Worm (Caenorhabditis elegans) whole organism, young adult: ENCODE data around the gene srp-8.

Experiments used
- B0019.2 ChIP-seq: fragments of 200-800 bp; sonication (Bioruptor generic); conservative IDR thresholded peaks from 2 replicates; pipeline ENCODE4 v1.3.6; 2022; ENCODE audit warnings: missing genetic modification reagents, missing genetic modification characterization, missing compliant biosample characterization
- C17E4.6 ChIP-seq: fragments of 200-800 bp; sonication (Bioruptor generic); IDR thresholded peaks from 2 replicates; pipeline ENCODE4 v1.3.6; 2022; ENCODE audit warnings: missing genetic modification reagents, missing genetic modification characterization, missing compliant biosample characterization
- F23B12.7 ChIP-seq: sonication (generic microtip); optimal IDR thresholded peaks from 2 replicates; lab custom pipeline; 2017; ENCODE audit warnings: missing genetic modification characterization, mild to moderate bottlenecking, missing compliant biosample characterization, antibody characterized with exemption, moderate library complexity; ENCODE audit not compliant: insufficient read depth
- F49E8.2 ChIP-seq: sonication (generic microtip); optimal IDR thresholded peaks from 3 replicates; lab custom pipeline; 2017; ENCODE audit warnings: missing genetic modification characterization, mild to moderate bottlenecking, missing compliant biosample characterization, antibody characterized with exemption, moderate library complexity; ENCODE audit not compliant: insufficient read depth
- K12H6.12 ChIP-seq: fragments of 200-800 bp; sonication (Bioruptor generic); optimal IDR thresholded peaks from 2 replicates; lab custom pipeline; 2018; ENCODE audit warnings: mild to moderate bottlenecking, missing genetic modification characterization, missing compliant biosample characterization
- T26A5.8 ChIP-seq: sonication (generic microtip); optimal IDR thresholded peaks from 2 replicates; lab custom pipeline; 2016; ENCODE audit warnings: missing genetic modification characterization, missing compliant biosample characterization
- Y56A3A.18 ChIP-seq: fragments of 200-800 bp; sonication (Bioruptor generic); IDR thresholded peaks from 2 replicates; pipeline ENCODE4 v1.3.6; 2022; ENCODE audit warnings: missing genetic modification reagents, missing genetic modification characterization, missing compliant biosample characterization
- Y79H2A.3 ChIP-seq: fragments of 200-800 bp; sonication (Bioruptor generic); conservative IDR thresholded peaks from 2 replicates; pipeline ENCODE4 v1.3.6; 2022; ENCODE audit warnings: missing genetic modification reagents, missing genetic modification characterization, missing compliant biosample characterization
- aptf-2 ChIP-seq: fragments of 200-800 bp; sonication (Bioruptor generic); conservative IDR thresholded peaks from 2 replicates; pipeline ENCODE4 v1.3.6; 2022; ENCODE audit warnings: missing genetic modification reagents, missing genetic modification characterization, missing compliant biosample characterization
- attf-3 ChIP-seq: fragments of 200-800 bp; sonication (Bioruptor generic); conservative IDR thresholded peaks from 2 replicates; pipeline ENCODE4 v1.3.6; 2022; ENCODE audit warnings: missing genetic modification reagents, missing genetic modification characterization, missing compliant biosample characterization
- ceh-40 ChIP-seq: fragments of 200-800 bp; sonication (Bioruptor generic); IDR thresholded peaks from 2 replicates; pipeline ENCODE4 v1.3.6; 2022; ENCODE audit warnings: missing genetic modification characterization, missing compliant biosample characterization
- dox-1 ChIP-seq: fragments of 200-800 bp; sonication (Bioruptor generic); IDR thresholded peaks from 2 replicates; pipeline ENCODE4 v1.3.6; 2022; ENCODE audit warnings: missing genetic modification reagents, missing genetic modification characterization, missing compliant biosample characterization
- efl-1 ChIP-seq: fragments of 150-350 bp; optimal IDR thresholded peaks from 2 replicates; lab custom pipeline; 2014; ENCODE audit warnings: missing biosample characterization, missing genetic modification reagents, missing genetic modification characterization
- him-1 ChIP-seq: sonication (generic microtip); optimal IDR thresholded peaks from 2 replicates; lab custom pipeline; 2016; ENCODE audit warnings: missing genotype, missing genetic modification reagents, missing genetic modification characterization, missing compliant biosample characterization
- hlh-12 ChIP-seq: sonication (generic microtip); optimal IDR thresholded peaks from 2 replicates; lab custom pipeline; 2016; ENCODE audit warnings: missing genetic modification characterization, missing compliant biosample characterization
- hmg-20 ChIP-seq: fragments of 200-800 bp; sonication (Bioruptor generic); IDR thresholded peaks from 2 replicates; pipeline ENCODE4 v1.3.6; 2022; ENCODE audit warnings: missing genetic modification reagents, missing genetic modification characterization, missing compliant biosample characterization
- hrde-1 ChIP-seq: sonication (generic microtip); optimal IDR thresholded peaks from 2 replicates; lab custom pipeline; 2016; ENCODE audit warnings: missing genetic modification characterization, mild to moderate bottlenecking, missing compliant biosample characterization, moderate library complexity, missing genotype, missing genetic modification reagents, borderline replicate concordance
- let-607 ChIP-seq, 2 experiments: fragments of 200-800 bp in 1 of 2; sonication (Bioruptor generic) in 1 of 2; sonication (generic microtip) in 1 of 2; optimal IDR thresholded peaks; 2 replicates each; lab custom pipeline; 2016 to 2018; ENCODE audit warnings: mild to moderate bottlenecking in 2 of 2, missing compliant biosample characterization in 2 of 2, missing genetic modification characterization in 2 of 2, moderate library complexity in 2 of 2, missing genotype in 1 of 2
- lin-26 ChIP-seq: fragments of 200-800 bp; sonication (Bioruptor generic); IDR thresholded peaks from 2 replicates; pipeline ENCODE4 v1.3.6; 2022; ENCODE audit warnings: missing genetic modification reagents, missing genetic modification characterization, missing compliant biosample characterization
- madf-10 ChIP-seq: sonication (generic microtip); optimal IDR thresholded peaks from 2 replicates; lab custom pipeline; 2016; ENCODE audit warnings: mild to moderate bottlenecking, missing genetic modification characterization, missing compliant biosample characterization
- madf-6 ChIP-seq: fragments of 200-800 bp; sonication (Bioruptor generic); IDR thresholded peaks from 2 replicates; pipeline ENCODE4 v1.3.6; 2022; ENCODE audit warnings: missing genetic modification reagents, missing genetic modification characterization, missing compliant biosample characterization
- nfya-2 ChIP-seq: fragments of 200-800 bp; sonication (Bioruptor generic); IDR thresholded peaks from 2 replicates; pipeline ENCODE4 v1.3.6; 2022; ENCODE audit warnings: missing genetic modification reagents, missing genetic modification characterization, missing compliant biosample characterization
- nhr-120 ChIP-seq: fragments of 200-800 bp; sonication (Bioruptor generic); IDR thresholded peaks from 2 replicates; pipeline ENCODE4 v1.3.6; 2022; ENCODE audit warnings: missing genetic modification characterization, missing compliant biosample characterization
- nhr-179 ChIP-seq: sonication (generic microtip); optimal IDR thresholded peaks from 2 replicates; lab custom pipeline; 2016; ENCODE audit warnings: mild to moderate bottlenecking, missing genetic modification characterization, missing compliant biosample characterization
- nhr-90 ChIP-seq: sonication (generic microtip); optimal IDR thresholded peaks from 2 replicates; lab custom pipeline; 2016; ENCODE audit warnings: missing genotype, mild to moderate bottlenecking, missing genetic modification characterization, missing compliant biosample characterization
- pbrm-1 ChIP-seq: fragments of 200-800 bp; sonication (Bioruptor generic); IDR thresholded peaks from 2 replicates; pipeline ENCODE4 v1.3.6; 2022; ENCODE audit warnings: missing genetic modification reagents, missing genetic modification characterization, missing compliant biosample characterization
- sea-2 ChIP-seq: fragments of 200-800 bp; sonication (Bioruptor generic); IDR thresholded peaks from 2 replicates; pipeline ENCODE4 v1.3.6; 2022; ENCODE audit warnings: missing genetic modification characterization, missing compliant biosample characterization
- snpc-1.1 ChIP-seq: sonication (generic microtip); optimal IDR thresholded peaks from 2 replicates; lab custom pipeline; 2017; ENCODE audit warnings: missing genetic modification characterization, mild to moderate bottlenecking, missing compliant biosample characterization, antibody characterized with exemption, moderate library complexity, missing genotype, missing genetic modification reagents; ENCODE audit not compliant: insufficient read depth
- snpc-1.3 ChIP-seq: sonication (generic microtip); optimal IDR thresholded peaks from 2 replicates; lab custom pipeline; 2017; ENCODE audit warnings: missing genetic modification characterization, mild to moderate bottlenecking, missing compliant biosample characterization, antibody characterized with exemption, moderate library complexity, missing genotype, missing genetic modification reagents; ENCODE audit not compliant: insufficient read depth
- sptf-2 ChIP-seq: fragments of 200-800 bp; sonication (Bioruptor generic); optimal IDR thresholded peaks from 2 replicates; lab custom pipeline; 2018; ENCODE audit warnings: mild to moderate bottlenecking, missing genetic modification characterization, missing compliant biosample characterization
- ztf-25 ChIP-seq: fragments of 200-800 bp; sonication (Bioruptor generic); IDR thresholded peaks from 2 replicates; pipeline ENCODE4 v1.3.6; 2022; ENCODE audit warnings: missing genetic modification reagents, missing genetic modification characterization, missing compliant biosample characterization

srp-8 gene

DNA sequence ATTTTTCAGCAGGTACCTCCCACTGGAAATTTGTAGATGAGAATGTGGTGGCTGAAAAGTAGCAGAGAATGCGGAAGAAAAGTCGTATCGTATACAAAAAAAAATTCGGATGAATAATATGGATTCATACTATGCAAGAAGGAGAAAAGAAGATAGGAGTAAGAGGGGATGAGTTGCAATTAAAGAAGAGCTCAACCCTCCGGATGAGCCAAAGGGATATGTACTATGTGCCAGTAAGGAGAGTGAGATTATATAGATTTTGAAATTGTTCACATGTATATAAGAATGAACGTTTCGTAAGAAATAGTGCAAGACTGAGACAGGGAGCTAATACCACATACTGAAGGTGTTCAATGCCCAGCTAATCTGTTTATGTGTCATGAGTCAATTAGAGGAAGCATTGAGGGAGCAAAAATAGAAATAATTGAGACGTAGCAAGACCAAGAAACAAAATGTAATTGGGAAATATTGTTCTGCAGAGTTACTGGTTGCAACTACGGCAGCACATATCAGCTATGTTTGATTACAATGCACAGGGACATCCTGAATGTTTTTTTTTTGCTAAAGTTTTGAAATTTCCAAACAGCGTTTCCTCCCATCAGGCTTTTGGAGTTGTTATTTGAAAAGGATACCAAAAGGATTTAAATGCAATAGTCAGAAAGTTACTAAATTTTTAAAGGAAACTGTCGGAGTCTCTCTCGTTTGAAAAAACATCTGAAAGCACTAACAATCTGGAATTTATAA, 15.1 kb upstream of the srp-8 start, which contains the start of gene F20D6.8:
F20D6.8 (minus strand) TSS at position 51 of the 744 bp plus-strand sequence.
- no peak for TF ChIP-seq T26A5.8 (tag; lab: Kevin White, UChicago)
- no peak for TF ChIP-seq Y56A3A.18
- no peak for TF ChIP-seq K12H6.12 (tag; lab: Kevin White, UChicago)
- TF ChIP-seq him-1 (tag; lab: Kevin White, UChicago), result no peak
- TF ChIP-seq C17E4.6 (GFP tag; lab: Robert Waterston, UW), result no peak
- no peak for TF ChIP-seq efl-1
- TF ChIP-seq sptf-2 (GFP tag; lab: Kevin White, UChicago), result no peak
- no peak for TF ChIP-seq dox-1 (GFP tag; lab: Robert Waterston, UW)
- no peak for TF ChIP-seq madf-6
- no peak for TF ChIP-seq nhr-179 (tag; lab: Kevin White, UChicago)
- no peak for TF ChIP-seq pbrm-1 (GFP tag; lab: Robert Waterston, UW)
- no peak for TF ChIP-seq attf-3 (GFP tag; lab: Robert Waterston, UW)
- TF ChIP-seq F23B12.7, result no peak
- no peak for TF ChIP-seq B0019.2 (GFP tag; lab: Robert Waterston, UW)

DNA sequence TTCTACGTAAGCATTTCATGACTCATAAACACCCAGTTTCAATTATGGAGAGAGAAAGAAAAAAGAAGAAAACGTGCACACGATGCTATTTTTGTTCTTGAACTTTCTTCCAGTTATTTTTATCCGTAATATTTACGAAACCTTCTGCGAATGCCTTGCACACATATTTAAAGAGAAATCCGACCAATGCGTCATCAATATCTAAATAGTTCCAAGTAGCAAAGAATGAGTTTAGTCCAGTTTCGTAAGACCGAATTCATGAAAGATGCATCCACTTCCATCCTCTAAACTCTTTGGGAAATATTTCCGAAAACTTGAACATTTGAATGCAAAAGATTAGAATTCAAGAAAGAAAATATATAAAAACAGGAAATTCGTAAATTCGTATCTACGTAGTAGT, 14.3 kb upstream of the srp-8 start:
- no peak for TF ChIP-seq hrde-1 (tag; lab: Kevin White, UChicago)
- TF ChIP-seq nhr-120 (GFP tag; lab: Robert Waterston, UW), result no peak
- no peak for TF ChIP-seq Y79H2A.3 (GFP tag; lab: Robert Waterston, UW)
- no peak for TF ChIP-seq snpc-1.1

DNA sequence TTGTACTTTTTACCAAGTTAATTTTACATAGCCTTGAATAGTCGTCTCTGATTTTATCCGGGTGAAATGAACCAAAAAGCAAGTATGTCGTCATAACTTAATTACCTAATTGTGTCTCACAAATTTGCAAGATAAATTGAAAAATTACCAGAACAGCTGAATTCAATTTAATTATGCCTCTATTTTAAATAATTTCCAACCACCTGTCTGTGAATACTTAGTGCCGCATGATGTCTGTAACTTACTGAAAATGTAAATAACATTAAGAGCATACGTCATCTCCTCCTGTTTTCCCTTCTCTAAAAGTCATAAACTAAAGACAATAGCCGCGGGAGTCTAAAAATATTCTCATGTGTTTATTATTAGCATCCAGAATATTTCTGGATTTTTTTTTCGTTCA, 13.2 kb upstream of the srp-8 start:
- TF ChIP-seq aptf-2 (GFP tag; lab: Robert Waterston, UW), result no peak
- TF ChIP-seq attf-3 (GFP tag; lab: Robert Waterston, UW), result no peak
- no peak for TF ChIP-seq hlh-12 (tag; lab: Kevin White, UChicago)
- TF ChIP-seq F49E8.2, result no peak
- no peak for TF ChIP-seq ztf-25 (GFP tag; lab: Robert Waterston, UW)
- TF ChIP-seq nhr-90 (tag; lab: Kevin White, UChicago), result no peak
- no peak for TF ChIP-seq madf-10 (tag; lab: Kevin White, UChicago)
- no peak for TF ChIP-seq sea-2 (GFP tag; lab: Robert Waterston, UW)
- no peak for TF ChIP-seq let-607 (tag; optimal IDR thresholded peaks at IDR 0.05; lab: Kevin White, UChicago)
- no peak for TF ChIP-seq K12H6.12 (tag; lab: Kevin White, UChicago)
- TF ChIP-seq nfya-2 (GFP tag; lab: Robert Waterston, UW), result no peak
- TF ChIP-seq T26A5.8 (tag; lab: Kevin White, UChicago), result no peak
- no peak for TF ChIP-seq lin-26
- no peak for TF ChIP-seq hmg-20 (GFP tag; lab: Robert Waterston, UW)

DNA sequence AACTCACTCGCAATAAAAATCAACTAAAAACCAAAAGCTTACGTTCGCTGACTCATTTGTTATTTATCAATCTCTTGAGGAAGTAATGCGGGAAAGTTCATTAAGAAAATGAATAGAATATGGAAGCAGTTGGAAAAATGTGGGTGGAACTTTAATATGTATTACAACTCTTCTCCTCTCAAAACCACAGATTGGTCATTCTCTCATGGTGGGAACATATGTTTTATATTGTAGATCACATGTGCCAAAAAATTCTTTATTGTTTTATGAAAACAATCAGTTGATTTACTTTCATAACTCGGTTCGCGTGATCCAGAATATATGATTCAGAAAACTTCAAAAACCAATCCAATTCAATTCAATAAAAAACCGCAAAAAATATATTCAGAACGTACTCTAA, 11.8 kb upstream of the srp-8 start:
- TF ChIP-seq him-1 (tag; lab: Kevin White, UChicago) (no peak), snpc-1.3 (tag; lab: Kevin White, UChicago) (no peak), ceh-40 (GFP tag; lab: Robert Waterston, UW) (no peak)
- TF ChIP-seq, all 124 proteins: peak for 0
